Worm (Caenorhabditis elegans): Measurements from ENCODE around the gene mrpl-4.

DNA sequence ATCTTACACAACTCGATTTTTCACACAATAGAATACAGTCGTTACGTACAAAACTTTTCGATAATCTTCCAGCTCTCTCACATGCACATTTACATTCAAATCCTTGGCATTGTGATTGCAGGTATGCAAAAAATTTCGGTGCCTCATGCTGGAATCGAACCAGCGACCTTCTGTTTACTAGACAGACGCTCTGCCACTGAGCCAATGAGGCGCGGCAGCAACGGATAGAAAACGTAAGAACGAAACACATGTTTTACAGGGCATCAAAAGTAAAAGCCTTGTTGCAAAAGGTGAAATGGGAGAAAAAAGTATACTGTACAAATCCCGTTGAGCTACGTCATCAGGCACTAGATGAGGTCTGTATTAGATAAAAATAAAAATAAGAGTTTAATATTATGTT lies 28.9 kb downstream of the mrpl-4 start:
- TF ChIP-seq ama-1 (optimal IDR thresholded peaks at IDR 0.05): no peak
- no peak for TF ChIP-seq R02D3.7 (tag; optimal IDR thresholded peaks at IDR 0.05)
- no peak for TF ChIP-seq skn-1 (tag; optimal IDR thresholded peaks at IDR 0.05)
- TF ChIP-seq nhr-11 (tag; optimal IDR thresholded peaks at IDR 0.05): no peak
- no peak for TF ChIP-seq lin-15B (tag; optimal IDR thresholded peaks at IDR 0.05)
- peak; percentile 22 for TF ChIP-seq elt-2 (tag; optimal IDR thresholded peaks at IDR 0.05)
- no peak for TF ChIP-seq nhr-76 (tag; optimal IDR thresholded peaks at IDR 0.05)
- no peak for TF ChIP-seq ceh-16 (tag; optimal IDR thresholded peaks at IDR 0.05)
- no peak for TF ChIP-seq unc-62 (GFP tag; optimal IDR thresholded peaks at IDR 0.05)
- TF ChIP-seq mdl-1 (tag; optimal IDR thresholded peaks at IDR 0.05): no peak
- TF ChIP-seq jun-1 (tag; optimal IDR thresholded peaks at IDR 0.05): no peak
- TF ChIP-seq nhr-23 (tag; optimal IDR thresholded peaks at IDR 0.05): no peak
- no peak for TF ChIP-seq nhr-67 (tag; optimal IDR thresholded peaks at IDR 0.05)
